Worm (Caenorhabditis elegans) whole organism, L3 larva: ENCODE data around the gene atic-1.

Experiments used
- R02D3.7 ChIP-seq: fragments of 150-350 bp; optimal IDR thresholded peaks from 2 replicates; lab custom pipeline; 2014; ENCODE audit warnings: missing biosample characterization, missing genetic modification characterization
- ZK546.5 ChIP-seq: sonication (generic microtip); optimal IDR thresholded peaks from 2 replicates; lab custom pipeline; 2017; ENCODE audit warnings: missing biosample characterization, missing genetic modification characterization
- aly-2 ChIP-seq: fragments of 150-350 bp; optimal IDR thresholded peaks from 2 replicates; lab custom pipeline; 2014; ENCODE audit warnings: missing biosample characterization, missing genetic modification characterization
- ama-1 ChIP-seq: fragments of 150-350 bp; optimal IDR thresholded peaks from 2 replicates; lab custom pipeline; 2018
- ceh-82 ChIP-seq: fragments of 150-350 bp; optimal IDR thresholded peaks from 2 replicates; lab custom pipeline; 2014; ENCODE audit warnings: missing biosample characterization, missing genetic modification characterization
- ceh-9 ChIP-seq: sonication (generic microtip); optimal IDR thresholded peaks from 2 replicates; lab custom pipeline; 2018; ENCODE audit warnings: missing biosample characterization, missing genetic modification characterization
- daf-12 ChIP-seq: fragments of 150-350 bp; optimal IDR thresholded peaks from 2 replicates; lab custom pipeline; 2014; ENCODE audit warnings: missing biosample characterization, missing genetic modification reagents, missing genetic modification characterization
- egl-27 ChIP-seq: sonication (generic microtip); optimal IDR thresholded peaks from 4 replicates; lab custom pipeline; 2017; ENCODE audit warnings: missing biosample characterization, missing genetic modification reagents, missing genetic modification characterization
- egl-5 ChIP-seq: fragments of 150-350 bp; optimal IDR thresholded peaks from 2 replicates; lab custom pipeline; 2017; ENCODE audit warnings: missing biosample characterization, missing genetic modification reagents, missing genetic modification characterization, inconsistent platforms
- elt-2 ChIP-seq: sonication (generic microtip); optimal IDR thresholded peaks from 2 replicates; lab custom pipeline; 2016; ENCODE audit warnings: missing genetic modification reagents, mild to moderate bottlenecking, missing genetic modification characterization, missing compliant biosample characterization
- elt-3 ChIP-seq, 3 experiments: fragments of 150-350 bp in 1 of 3; sonication (generic microtip) in 2 of 3; optimal IDR thresholded peaks; 2 replicates in 2 of 3; 4 replicates in 1 of 3; lab custom pipeline; 2014 to 2017; ENCODE audit warnings: missing biosample characterization in 3 of 3, missing genetic modification characterization in 3 of 3
- eor-1 ChIP-seq, 2 experiments: fragments of 150-350 bp; optimal IDR thresholded peaks; 2 replicates each; lab custom pipeline; 2014 to 2018; ENCODE audit warnings: missing biosample characterization in 2 of 2, missing genetic modification characterization in 2 of 2
- fkh-2 ChIP-seq: fragments of 150-350 bp; optimal IDR thresholded peaks from 2 replicates; lab custom pipeline; 2014; ENCODE audit warnings: missing biosample characterization, missing genetic modification reagents, missing genetic modification characterization
- fos-1 ChIP-seq: fragments of 150-350 bp; optimal IDR thresholded peaks from 2 replicates; lab custom pipeline; 2014; ENCODE audit warnings: missing biosample characterization, missing genetic modification characterization
- hmg-11 ChIP-seq: sonication (generic microtip); optimal IDR thresholded peaks from 2 replicates; lab custom pipeline; 2016; ENCODE audit warnings: missing genetic modification characterization, missing compliant biosample characterization
- jun-1 ChIP-seq: fragments of 150-350 bp; optimal IDR thresholded peaks from 2 replicates; lab custom pipeline; 2014; ENCODE audit warnings: missing biosample characterization, missing genetic modification reagents, missing genetic modification characterization
- lin-15B ChIP-seq: fragments of 150-350 bp; optimal IDR thresholded peaks from 2 replicates; lab custom pipeline; 2014; ENCODE audit warnings: missing biosample characterization, missing genetic modification characterization
- lin-39 ChIP-seq: fragments of 150-350 bp; optimal IDR thresholded peaks from 2 replicates; lab custom pipeline; 2018; ENCODE audit warnings: missing biosample characterization, missing genetic modification reagents, missing genetic modification characterization
- lsy-12 ChIP-seq: sonication (generic microtip); optimal IDR thresholded peaks from 2 replicates; lab custom pipeline; 2016; ENCODE audit warnings: mild to moderate bottlenecking, missing genetic modification characterization, missing compliant biosample characterization
- mdl-1 ChIP-seq: fragments of 150-350 bp; optimal IDR thresholded peaks from 2 replicates; lab custom pipeline; 2014; ENCODE audit warnings: missing biosample characterization, missing genetic modification characterization
- nhr-12 ChIP-seq: fragments of 150-350 bp; optimal IDR thresholded peaks from 2 replicates; lab custom pipeline; 2014; ENCODE audit warnings: missing biosample characterization, missing genetic modification characterization
- nhr-23 ChIP-seq: fragments of 150-350 bp; optimal IDR thresholded peaks from 2 replicates; lab custom pipeline; 2014; ENCODE audit warnings: missing biosample characterization, missing genetic modification reagents, missing genetic modification characterization
- nhr-25 ChIP-seq: sonication (generic microtip); optimal IDR thresholded peaks from 2 replicates; lab custom pipeline; 2017; ENCODE audit warnings: missing biosample characterization, missing genetic modification characterization
- nhr-28 ChIP-seq: fragments of 150-350 bp; optimal IDR thresholded peaks from 2 replicates; lab custom pipeline; 2014; ENCODE audit warnings: missing biosample characterization, missing genetic modification characterization
- nhr-67 ChIP-seq: fragments of 150-350 bp; optimal IDR thresholded peaks from 2 replicates; lab custom pipeline; 2014; ENCODE audit warnings: missing biosample characterization, missing genetic modification characterization
- nhr-76 ChIP-seq: fragments of 150-350 bp; sonication (generic microtip); optimal IDR thresholded peaks from 5 replicates; lab custom pipeline; 2014; ENCODE audit warnings: missing biosample characterization, missing genetic modification characterization
- nhr-77 ChIP-seq: fragments of 150-350 bp; optimal IDR thresholded peaks from 2 replicates; lab custom pipeline; 2014; ENCODE audit warnings: missing biosample characterization, missing genetic modification characterization
- pha-4 ChIP-seq: fragments of 150-350 bp; optimal IDR thresholded peaks from 2 replicates; lab custom pipeline; 2014; ENCODE audit warnings: missing biosample characterization, missing genetic modification reagents, missing genetic modification characterization
- pqm-1 ChIP-seq: fragments of 150-350 bp; optimal IDR thresholded peaks from 2 replicates; lab custom pipeline; 2017; ENCODE audit warnings: missing biosample characterization, missing genetic modification characterization, inconsistent platforms
- sea-2 ChIP-seq: fragments of 150-350 bp; sonication (generic microtip); optimal IDR thresholded peaks from 4 replicates; lab custom pipeline; 2014; ENCODE audit warnings: missing biosample characterization, missing genetic modification reagents, missing genetic modification characterization
- skn-1 ChIP-seq: fragments of 150-350 bp; optimal IDR thresholded peaks from 2 replicates; lab custom pipeline; 2014; ENCODE audit warnings: missing biosample characterization, missing genetic modification characterization
- tbx-2 ChIP-seq: sonication (generic microtip); optimal IDR thresholded peaks from 2 replicates; lab custom pipeline; 2016; ENCODE audit warnings: mild to moderate bottlenecking, missing genetic modification characterization, missing compliant biosample characterization
- unc-39 ChIP-seq: sonication (generic microtip); optimal IDR thresholded peaks from 4 replicates; lab custom pipeline; 2017; ENCODE audit warnings: missing biosample characterization, missing genetic modification characterization
- ztf-4 ChIP-seq: fragments of 150-350 bp; optimal IDR thresholded peaks from 2 replicates; lab custom pipeline; 2014; ENCODE audit warnings: missing biosample characterization, missing genetic modification characterization

The atic-1 gene

DNA sequence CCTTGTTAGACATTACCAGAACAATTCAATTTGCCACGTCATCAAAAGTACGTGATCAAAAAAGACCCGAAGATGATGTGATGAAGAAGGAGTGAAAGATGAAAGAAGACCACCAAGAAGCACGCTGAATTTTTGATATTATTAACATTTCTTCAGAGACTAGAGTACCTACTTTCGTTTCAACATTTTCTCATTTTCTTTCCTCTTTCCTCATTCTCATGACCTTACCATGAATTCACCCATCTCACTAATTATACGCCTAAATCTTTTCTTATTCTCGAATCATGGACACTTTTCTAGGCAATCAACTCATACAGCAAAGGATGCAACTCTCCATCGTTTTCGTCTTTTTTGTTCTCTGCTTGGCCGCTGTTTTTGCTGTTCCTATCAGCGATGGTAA is 13.2 kb upstream of the atic-1 start, which contains the start of gene flp-10:
TSS of gene flp-10 (plus strand) at position 301 of the 400 bp plus-strand sequence.
- TF ChIP-seq elt-2 (tag; lab: Kevin White, UChicago) (no peak), fkh-2 (tag; lab: Kevin White, UChicago) (no peak), ceh-82 (tag; lab: Kevin White, UChicago) (no peak), nhr-77 (tag; lab: Kevin White, UChicago) (no peak), eor-1 (tag; optimal IDR thresholded peaks at IDR 0.05; lab: Kevin White, UChicago) (no peak), lsy-12 (no peak), fos-1 (tag; lab: Kevin White, UChicago) (no peak), daf-12 (tag; lab: Kevin White, UChicago) (no peak), nhr-12 (tag; lab: Kevin White, UChicago) (no peak), nhr-67 (tag; lab: Kevin White, UChicago) (no peak), ceh-9 (no peak), ZK546.5 (tag; lab: Kevin White, UChicago) (no peak)

- TF ChIP-seq nhr-67 (tag; lab: Kevin White, UChicago) (no peak), sea-2 (GFP tag; lab: Kevin White, UChicago) (no peak), lin-39 (no peak), mdl-1 (no peak), tbx-2 (tag; lab: Kevin White, UChicago) (no peak), nhr-76 (tag; lab: Kevin White, UChicago) (no peak), nhr-12 (tag; lab: Kevin White, UChicago) (no peak), elt-2 (tag; lab: Kevin White, UChicago) (no peak), ceh-82 (tag; lab: Kevin White, UChicago) (no peak), fkh-2 (tag; lab: Kevin White, UChicago) (no peak), nhr-25 (tag; lab: Kevin White, UChicago) (no peak), ztf-4 (no peak), ZK546.5 (tag; lab: Kevin White, UChicago) (no peak), fos-1 (tag; lab: Kevin White, UChicago) (no peak), ama-1 (no peak), jun-1 (tag; lab: Kevin White, UChicago) (no peak)
Observed at ce11 chrIV:7870451-7870850, 11.4 kb upstream of the atic-1 start, which contains the start of gene T06C10.3. TSS of gene T06C10.3 (plus strand) at chrIV:7870751.

DNA sequence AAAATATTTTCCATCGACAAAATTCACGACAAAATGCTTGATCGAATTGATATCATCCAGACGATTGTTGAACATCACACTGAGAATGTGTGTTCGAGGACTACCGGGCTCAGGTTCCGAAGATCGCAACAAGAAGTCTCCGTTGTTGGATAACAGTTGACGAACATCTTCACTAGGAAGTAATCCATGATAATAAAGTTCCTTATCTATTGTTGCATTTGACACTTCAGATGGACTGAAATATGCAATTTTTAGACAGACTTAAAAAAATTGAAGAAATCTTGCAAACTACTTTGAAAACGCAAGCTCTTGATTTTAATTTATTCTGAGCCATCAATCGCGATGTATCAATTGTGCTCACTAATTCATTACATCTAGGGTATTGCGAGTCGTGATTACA is 4.6 kb upstream of the atic-1 start:
- TF ChIP-seq pqm-1 (tag; lab: Kevin White, UChicago) = no peak
- TF ChIP-seq, all 47 proteins: peak for 0

DNA sequence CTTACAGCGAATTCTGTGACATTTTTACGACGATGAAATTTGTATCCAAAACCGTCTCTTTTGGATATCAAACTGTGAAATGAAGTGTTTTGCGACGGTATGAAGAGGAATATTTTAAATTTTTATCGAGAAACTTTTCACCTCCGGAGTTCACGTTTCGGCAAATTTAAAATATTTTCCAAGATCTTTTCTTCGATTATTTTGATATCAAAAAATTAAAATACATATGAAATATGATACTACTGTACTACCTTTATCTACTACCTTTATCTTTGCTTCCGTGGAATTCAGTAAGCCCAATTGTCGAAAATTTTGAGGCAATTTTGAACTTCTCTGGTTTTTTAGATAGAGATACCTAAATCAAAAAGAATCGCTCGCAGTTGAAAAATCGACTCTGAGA is 4.0 kb upstream of the atic-1 start, which contains the start of gene kin-26:
TSS of gene kin-26 (minus strand) at position 101 of the 400 bp plus-strand sequence.
- no peak for TF ChIP-seq mdl-1

- TF ChIP-seq fos-1 (tag; lab: Kevin White, UChicago) = no peak
- no peak for TF ChIP-seq elt-3 (tag; optimal IDR thresholded peaks at IDR 0.05; lab: Kevin White, UChicago)
- TF ChIP-seq mdl-1 = no peak
- TF ChIP-seq elt-2 (tag; lab: Kevin White, UChicago) = no peak
- TF ChIP-seq ceh-82 (tag; lab: Kevin White, UChicago) = no peak
- TF ChIP-seq nhr-28 = no peak
- TF ChIP-seq nhr-67 (tag; lab: Kevin White, UChicago) = no peak
- no peak for TF ChIP-seq R02D3.7 (tag; lab: Kevin White, UChicago)
- TF ChIP-seq nhr-12 (tag; lab: Kevin White, UChicago) = no peak
- TF ChIP-seq hmg-11 (tag; lab: Kevin White, UChicago) = no peak
- TF ChIP-seq skn-1 = no peak
- no peak for TF ChIP-seq eor-1 (tag; optimal IDR thresholded peaks at IDR 0.05; lab: Kevin White, UChicago)
- no peak for TF ChIP-seq pha-4 (tag; lab: Kevin White, UChicago)
- TF ChIP-seq lin-15B = no peak
Observed at ce11 chrIV:7879017-7879416, 2.8 kb upstream of the atic-1 start, which contains the start of gene srt-73. TSS of gene srt-73 (plus strand) at chrIV:7879317.

ce11 chrIV:7881166-7881565 is 660 bp upstream of the atic-1 start:
- TF ChIP-seq egl-5 = no peak
- TF ChIP-seq fos-1 (tag; lab: Kevin White, UChicago) = no peak
- peak; percentile 55 for TF ChIP-seq elt-2 (tag; lab: Kevin White, UChicago)
- TF ChIP-seq ZK546.5 (tag; lab: Kevin White, UChicago) = no peak
- no peak for TF ChIP-seq aly-2 (tag; lab: Kevin White, UChicago)
- no peak for TF ChIP-seq daf-12 (tag; lab: Kevin White, UChicago)
- no peak for TF ChIP-seq nhr-23 (tag; lab: Kevin White, UChicago)
- no peak for TF ChIP-seq unc-39
- no peak for TF ChIP-seq egl-27
- TF ChIP-seq pha-4 (tag; lab: Kevin White, UChicago) = peak; percentile 4
- TF ChIP-seq, all 47 proteins: peak for 2
